Worm (Caenorhabditis elegans) whole organism, L1 larva: ENCODE data around the gene cuc-1.

Source experiments
- C04F5.9 ChIP-seq: sonication (generic microtip); optimal IDR thresholded peaks from 2 replicates; lab custom pipeline; 2016; ENCODE audit warnings: missing genetic modification characterization, missing compliant biosample characterization
- C16A3.4 ChIP-seq: fragments of 150-350 bp; optimal IDR thresholded peaks from 2 replicates; lab custom pipeline; 2014; ENCODE audit warnings: missing biosample characterization, missing genetic modification characterization
- C34B4.2 ChIP-seq: sonication (generic microtip); optimal IDR thresholded peaks from 2 replicates; lab custom pipeline; 2017; ENCODE audit warnings: mild to moderate bottlenecking, missing genetic modification characterization, missing compliant biosample characterization
- aha-1 ChIP-seq: fragments of 150-350 bp; optimal IDR thresholded peaks from 2 replicates; lab custom pipeline; 2014; ENCODE audit warnings: missing biosample characterization, missing genetic modification characterization
- ama-1 ChIP-seq: fragments of 150-350 bp; optimal IDR thresholded peaks from 2 replicates; lab custom pipeline; 2014
- ceh-8 ChIP-seq: fragments of 200-800 bp; sonication (Bioruptor generic); optimal IDR thresholded peaks from 2 replicates; lab custom pipeline; 2018; ENCODE audit warnings: mild to moderate bottlenecking, missing genetic modification characterization, moderate library complexity, missing compliant biosample characterization
- ceh-82 ChIP-seq, 3 experiments: fragments of 150-350 bp in 1 of 3; sonication (generic microtip) in 2 of 3; optimal IDR thresholded peaks; 2 replicates each; lab custom pipeline; 2014 to 2017; ENCODE audit warnings: missing biosample characterization in 3 of 3, missing genetic modification characterization in 3 of 3
- ceh-88 ChIP-seq: fragments of 200-800 bp; sonication (Bioruptor generic); IDR thresholded peaks from 2 replicates; pipeline ENCODE4 v1.3.6; 2022; ENCODE audit warnings: missing genetic modification characterization, missing compliant biosample characterization
- ceh-90 ChIP-seq: sonication (generic microtip); optimal IDR thresholded peaks from 2 replicates; lab custom pipeline; 2016; ENCODE audit warnings: missing genetic modification characterization, missing compliant biosample characterization
- dsc-1 ChIP-seq: sonication (generic microtip); optimal IDR thresholded peaks from 2 replicates; lab custom pipeline; 2016; ENCODE audit warnings: mild to moderate bottlenecking, missing genetic modification characterization, missing compliant biosample characterization
- egl-13 ChIP-seq: sonication (generic microtip); optimal IDR thresholded peaks from 2 replicates; lab custom pipeline; 2016; ENCODE audit warnings: missing genotype, missing genetic modification reagents, missing genetic modification characterization, missing compliant biosample characterization
- elt-2 ChIP-seq: sonication (generic microtip); optimal IDR thresholded peaks from 2 replicates; lab custom pipeline; 2016; ENCODE audit warnings: missing genetic modification characterization, mild to moderate bottlenecking, inconsistent platforms, missing compliant biosample characterization, missing genetic modification reagents
- ets-5 ChIP-seq: fragments of 200-800 bp; sonication (Bioruptor generic); IDR thresholded peaks from 2 replicates; pipeline ENCODE4 v1.3.6; 2022; ENCODE audit warnings: missing genetic modification characterization, missing compliant biosample characterization
- fkh-4 ChIP-seq: sonication (generic microtip); optimal IDR thresholded peaks from 2 replicates; lab custom pipeline; 2016; ENCODE audit warnings: missing compliant biosample characterization, missing genetic modification characterization, borderline replicate concordance
- fos-1 ChIP-seq: fragments of 150-350 bp; optimal IDR thresholded peaks from 2 replicates; lab custom pipeline; 2014; ENCODE audit warnings: missing biosample characterization, missing genetic modification characterization
- grh-1 ChIP-seq: fragments of 200-800 bp; sonication (Bioruptor generic); IDR thresholded peaks from 2 replicates; pipeline ENCODE4 v1.3.6; 2022; ENCODE audit warnings: missing genetic modification reagents, missing genetic modification characterization, missing compliant biosample characterization
- hlh-17 ChIP-seq: fragments of 200-800 bp; sonication (Bioruptor generic); optimal IDR thresholded peaks from 2 replicates; lab custom pipeline; 2018; ENCODE audit warnings: missing genetic modification characterization, mild to moderate bottlenecking, missing compliant biosample characterization, moderate library complexity, borderline replicate concordance
- hlh-4 ChIP-seq: sonication (generic microtip); optimal IDR thresholded peaks from 2 replicates; lab custom pipeline; 2016; ENCODE audit warnings: mild to moderate bottlenecking, missing genetic modification characterization, missing compliant biosample characterization
- hpl-2 ChIP-seq: fragments of 150-350 bp; optimal IDR thresholded peaks from 2 replicates; lab custom pipeline; 2014; ENCODE audit warnings: missing biosample characterization, missing genetic modification reagents, missing genetic modification characterization
- irx-1 ChIP-seq: sonication (generic microtip); optimal IDR thresholded peaks from 2 replicates; lab custom pipeline; 2016; ENCODE audit warnings: missing genetic modification characterization, missing compliant biosample characterization
- isw-1 ChIP-seq: fragments of 200-800 bp; sonication (Bioruptor generic); IDR thresholded peaks from 2 replicates; pipeline ENCODE4 v1.3.6; 2022; ENCODE audit warnings: missing genetic modification characterization, missing compliant biosample characterization
- jun-1 ChIP-seq: fragments of 150-350 bp; optimal IDR thresholded peaks from 2 replicates; lab custom pipeline; 2014; ENCODE audit warnings: missing biosample characterization, missing genetic modification reagents, missing genetic modification characterization
- lin-13 ChIP-seq: fragments of 150-350 bp; optimal IDR thresholded peaks from 2 replicates; lab custom pipeline; 2014; ENCODE audit warnings: missing biosample characterization, missing genetic modification reagents, missing genetic modification characterization
- lin-14 ChIP-seq: fragments of 200-800 bp; sonication (Bioruptor generic); optimal IDR thresholded peaks from 2 replicates; lab custom pipeline; 2018; ENCODE audit warnings: mild to moderate bottlenecking, missing genetic modification characterization, moderate library complexity, missing compliant biosample characterization
- lin-15B ChIP-seq: fragments of 150-350 bp; sonication (generic microtip); optimal IDR thresholded peaks from 3 replicates; lab custom pipeline; 2014; ENCODE audit warnings: missing biosample characterization, missing genetic modification characterization
- mab-9 ChIP-seq: fragments of 200-800 bp; sonication (Bioruptor generic); IDR thresholded peaks from 2 replicates; pipeline ENCODE4 v1.3.6; 2022; ENCODE audit warnings: missing genetic modification reagents, missing genetic modification characterization, missing compliant biosample characterization
- mdl-1 ChIP-seq, 2 experiments: fragments of 150-350 bp; optimal IDR thresholded peaks; 2 replicates each; lab custom pipeline; 2014 to 2017; ENCODE audit warnings: missing biosample characterization in 2 of 2, missing genetic modification characterization in 2 of 2, inconsistent platforms in 1 of 2
- mef-2 ChIP-seq: fragments of 150-350 bp; optimal IDR thresholded peaks from 2 replicates; lab custom pipeline; 2014; ENCODE audit warnings: missing biosample characterization, missing genetic modification characterization
- nhr-20 ChIP-seq: sonication (generic microtip); optimal IDR thresholded peaks from 2 replicates; lab custom pipeline; 2016; ENCODE audit warnings: mild to moderate bottlenecking, missing genetic modification characterization, missing compliant biosample characterization
- nhr-237 ChIP-seq: fragments of 150-350 bp; optimal IDR thresholded peaks from 2 replicates; lab custom pipeline; 2014; ENCODE audit warnings: missing biosample characterization, missing genetic modification characterization
- nhr-71 ChIP-seq: sonication (generic microtip); optimal IDR thresholded peaks from 2 replicates; lab custom pipeline; 2016; ENCODE audit warnings: mild to moderate bottlenecking, missing genetic modification characterization, moderate library complexity, missing compliant biosample characterization
- nhr-84 ChIP-seq: sonication (generic microtip); optimal IDR thresholded peaks from 2 replicates; lab custom pipeline; 2017; ENCODE audit warnings: missing biosample characterization, missing genetic modification characterization
- pag-3 ChIP-seq: sonication (generic microtip); optimal IDR thresholded peaks from 2 replicates; lab custom pipeline; 2017; ENCODE audit warnings: missing genetic modification characterization, mild to moderate bottlenecking, missing compliant biosample characterization, antibody characterized with exemption, borderline replicate concordance; ENCODE audit not compliant: insufficient read depth
- rnt-1 ChIP-seq: sonication (generic microtip); optimal IDR thresholded peaks from 2 replicates; lab custom pipeline; 2016; ENCODE audit warnings: mild to moderate bottlenecking, missing genetic modification characterization, moderate library complexity, missing compliant biosample characterization
- skn-1 ChIP-seq: fragments of 150-350 bp; optimal IDR thresholded peaks from 2 replicates; lab custom pipeline; 2014; ENCODE audit warnings: missing biosample characterization, missing genetic modification characterization
- snpc-4 ChIP-seq: fragments of 150-350 bp; optimal IDR thresholded peaks from 2 replicates; lab custom pipeline; 2014; ENCODE audit warnings: missing biosample characterization, missing genetic modification characterization
- sup-37 ChIP-seq: fragments of 200-800 bp; sonication (Bioruptor generic); optimal IDR thresholded peaks from 2 replicates; lab custom pipeline; 2018; ENCODE audit warnings: mild to moderate bottlenecking, missing genetic modification characterization, missing compliant biosample characterization
- swsn-7 ChIP-seq: sonication (generic microtip); optimal IDR thresholded peaks from 2 replicates; lab custom pipeline; 2016; ENCODE audit warnings: missing genetic modification characterization, missing compliant biosample characterization
- unc-62 ChIP-seq: fragments of 150-350 bp; optimal IDR thresholded peaks from 2 replicates; lab custom pipeline; 2014; ENCODE audit warnings: missing biosample characterization, missing genetic modification reagents, missing genetic modification characterization
- unc-86 ChIP-seq: sonication (generic microtip); optimal IDR thresholded peaks from 2 replicates; lab custom pipeline; 2016; ENCODE audit warnings: missing genetic modification characterization, missing compliant biosample characterization
- unc-98 ChIP-seq: fragments of 200-800 bp; sonication (Bioruptor generic); IDR thresholded peaks from 2 replicates; pipeline ENCODE4 v1.3.6; 2022; ENCODE audit warnings: missing genetic modification characterization, missing compliant biosample characterization
- xbp-1 ChIP-seq: sonication (generic microtip); optimal IDR thresholded peaks from 2 replicates; lab custom pipeline; 2016; ENCODE audit warnings: missing genetic modification characterization, missing compliant biosample characterization
- ztf-11 ChIP-seq, 2 experiments: sonication (generic microtip); optimal IDR thresholded peaks; 2 replicates each; lab custom pipeline; 2016 to 2017; ENCODE audit warnings: missing genetic modification characterization in 2 of 2, missing biosample characterization in 1 of 2, missing compliant biosample characterization in 1 of 2
- ztf-4 ChIP-seq: fragments of 150-350 bp; optimal IDR thresholded peaks from 2 replicates; lab custom pipeline; 2014; ENCODE audit warnings: missing biosample characterization, missing genetic modification characterization

cuc-1 gene

DNA sequence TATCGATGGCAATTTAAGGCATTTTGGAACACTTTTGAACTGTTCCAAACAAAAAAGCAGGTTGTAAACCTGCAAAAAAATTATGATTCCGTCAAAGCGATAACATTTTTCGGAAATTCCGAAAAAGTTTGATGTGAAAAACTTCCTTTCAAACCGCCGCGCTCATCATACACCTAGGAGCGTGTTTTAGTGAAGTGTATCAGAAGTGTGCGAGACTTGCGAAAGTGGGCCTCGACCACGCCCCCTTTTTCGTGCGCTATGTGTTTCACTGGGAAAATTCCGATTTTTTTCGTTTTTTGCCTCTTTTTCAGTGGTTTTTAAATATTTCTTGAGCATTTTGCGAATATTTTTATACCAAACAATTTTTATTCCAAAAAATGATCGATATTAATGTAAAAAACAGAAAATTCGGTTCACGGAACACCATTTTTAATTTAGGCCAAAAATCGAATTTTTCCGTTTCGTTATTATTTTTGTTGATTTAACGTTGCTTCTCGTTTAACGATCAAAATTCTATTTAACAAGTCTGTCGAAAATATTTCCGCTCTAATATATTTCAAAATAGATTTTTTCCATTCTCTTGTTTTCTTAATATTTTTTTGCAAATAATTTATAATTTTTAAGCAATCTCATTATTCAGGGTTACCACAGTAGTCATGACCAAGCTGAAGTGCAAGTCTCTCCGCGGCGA, 6.1 kb downstream of the cuc-1 start, which contains the start of gene rpl-35 (continued):
- TF ChIP-seq jun-1 = peak; percentile 99
- peak; percentile 100 for TF ChIP-seq nhr-20 (tag; lab: Kevin White, UChicago)
- peak; percentile 79 for TF ChIP-seq ceh-90 (tag; lab: Kevin White, UChicago)
- TF ChIP-seq ceh-88 (GFP tag; lab: Robert Waterston, UW) = peak; percentile 99
- peak; percentile 100 for TF ChIP-seq rnt-1 (tag; lab: Kevin White, UChicago)
- peak; percentile 98 for TF ChIP-seq C04F5.9 (tag; lab: Kevin White, UChicago)
- TF ChIP-seq C16A3.4 = peak; percentile 100
- peak; percentile 88; the same call in 1 of the 2 replicates for TF ChIP-seq ets-5 (GFP tag; lab: Robert Waterston, UW)
- peak; percentile 3 to 98 for TF ChIP-seq mdl-1 (tag; optimal IDR thresholded peaks at IDR 0.05; lab: Kevin White, UChicago)
- peak; percentile 100 for TF ChIP-seq lin-13
- TF ChIP-seq unc-62 (GFP tag; lab: Kevin White, UChicago) = peak; percentile 95
- TF ChIP-seq hlh-4 (tag; lab: Kevin White, UChicago) = peak; percentile 77
- TF ChIP-seq skn-1 (tag; lab: Kevin White, UChicago) = peak; percentile 99
- TF ChIP-seq ama-1 (lab: Kevin White, UChicago) = peak; percentile 81
- peak; percentile 98 for TF ChIP-seq C34B4.2 (tag; lab: Kevin White, UChicago)
- peak; percentile 99 for TF ChIP-seq nhr-237 (tag; lab: Kevin White, UChicago)
- TF ChIP-seq unc-98 (GFP tag; lab: Robert Waterston, UW) = peak; percentile 89; the same call in 1 of the 2 replicates
- TF ChIP-seq nhr-84 (tag; lab: Kevin White, UChicago) = peak; percentile 95
- TF ChIP-seq fkh-4 (tag; lab: Kevin White, UChicago) = peak; percentile 98
- peak; percentile 100 for TF ChIP-seq isw-1 (GFP tag; lab: Robert Waterston, UW)
- peak; percentile 98 for TF ChIP-seq fos-1
- peak; percentile 100 for TF ChIP-seq mab-9
- TF ChIP-seq egl-13 = peak; percentile 99
- TF ChIP-seq ztf-11 (tag; optimal IDR thresholded peaks at IDR 0.05; lab: Kevin White, UChicago) = peak in 1 of 2 experiments; percentile 99
- peak; percentile 99 for TF ChIP-seq sup-37 (GFP tag; lab: Kevin White, UChicago)
- peak; percentile 100 for TF ChIP-seq lin-14 (GFP tag; lab: Kevin White, UChicago)
- TF ChIP-seq xbp-1 = peak; percentile 99
- TF ChIP-seq hpl-2 = peak; percentile 98
- TF ChIP-seq dsc-1 = peak; percentile 100
- peak; percentile 98 for TF ChIP-seq elt-2 (tag; lab: Kevin White, UChicago)
- peak; percentile 100 for TF ChIP-seq ceh-82 (tag; optimal IDR thresholded peaks at IDR 0.05; lab: Kevin White, UChicago)
- TF ChIP-seq snpc-4 (tag; lab: Kevin White, UChicago) = peak; percentile 93
- TF ChIP-seq aha-1 (tag; lab: Kevin White, UChicago) = peak; percentile 98
- peak; percentile 100 for TF ChIP-seq ztf-4 (tag; lab: Kevin White, UChicago)
- TF ChIP-seq swsn-7 = peak; percentile 100
- peak; percentile 79 for TF ChIP-seq hlh-17
- TF ChIP-seq nhr-71 = peak; percentile 100
- TF ChIP-seq irx-1 = peak; percentile 99
- TF ChIP-seq unc-86 = peak; percentile 100
- TF ChIP-seq pag-3 (tag; lab: Kevin White, UChicago) = peak; percentile 53
- TF ChIP-seq ceh-8 (GFP tag; lab: Kevin White, UChicago) = peak; percentile 100
- TF ChIP-seq lin-15B (tag; lab: Kevin White, UChicago) = peak; percentile 99
- peak; percentile 96 for TF ChIP-seq mef-2 (tag; lab: Kevin White, UChicago)
- TF ChIP-seq grh-1 = peak; percentile 100
